Fruit fly (Drosophila melanogaster) whole organism, embryonic: ENCODE measurements around the gene CG6066.

Experiments used
- Asciz ChIP-seq: fragments of 200-800 bp; sonication (Bioruptor generic); optimal IDR thresholded peaks from 2 replicates; lab custom pipeline; 2017; ENCODE audit warnings: missing biosample characterization, mild to moderate bottlenecking, missing genetic modification characterization, missing genetic modification reagents
- CG10209 ChIP-seq: fragments of 200-800 bp; sonication (Bioruptor generic); optimal IDR thresholded peaks from 3 replicates; lab custom pipeline; 2017; ENCODE audit warnings: missing biosample characterization, mild to moderate bottlenecking, missing genetic modification characterization, missing genetic modification reagents
- CG10565 ChIP-seq: fragments of 200-800 bp; sonication (Bioruptor generic); optimal IDR thresholded peaks from 3 replicates; lab custom pipeline; 2016; ENCODE audit warnings: missing biosample characterization, mild to moderate bottlenecking, missing genetic modification characterization
- CG11695 ChIP-seq: fragments of 200-800 bp; sonication (Bioruptor generic); IDR thresholded peaks from 3 replicates; pipeline ENCODE4 v1.3.6; 2022; ENCODE audit warnings: missing biosample characterization, missing genetic modification characterization
- CG11696 ChIP-seq: fragments of 200-800 bp; sonication (Bioruptor generic); IDR thresholded peaks from 2 replicates; pipeline ENCODE4 v1.3.6; 2022; ENCODE audit warnings: missing biosample characterization, missing genetic modification characterization
- CG12104 ChIP-seq: fragments of 200-800 bp; sonication (Bioruptor generic); optimal IDR thresholded peaks from 3 replicates; lab custom pipeline; 2016; ENCODE audit warnings: missing biosample characterization, missing genetic modification characterization
- CG12299 ChIP-seq: fragments of 200-800 bp; sonication (Bioruptor generic); optimal IDR thresholded peaks from 2 replicates; lab custom pipeline; 2018; ENCODE audit warnings: missing biosample characterization, mild to moderate bottlenecking, missing genetic modification characterization
- CG18619 ChIP-seq: fragments of 200-800 bp; sonication (Bioruptor generic); optimal IDR thresholded peaks from 3 replicates; lab custom pipeline; 2017; ENCODE audit warnings: missing biosample characterization, mild to moderate bottlenecking, missing genetic modification characterization
- CG30403 ChIP-seq: fragments of 200-800 bp; sonication (Bioruptor generic); optimal IDR thresholded peaks from 3 replicates; lab custom pipeline; 2016; ENCODE audit warnings: missing biosample characterization, missing genetic modification characterization
- CG3838 ChIP-seq: fragments of 200-800 bp; sonication (Bioruptor generic); optimal IDR thresholded peaks from 3 replicates; lab custom pipeline; 2016; ENCODE audit warnings: missing biosample characterization, missing genetic modification characterization
- CG4282 ChIP-seq: fragments of 200-800 bp; sonication (Bioruptor generic); optimal IDR thresholded peaks from 2 replicates; lab custom pipeline; 2016; ENCODE audit warnings: missing biosample characterization, missing genetic modification characterization
- CG4360 ChIP-seq: fragments of 200-800 bp; sonication (Bioruptor generic); IDR thresholded peaks from 2 replicates; pipeline ENCODE4 v1.3.6; 2022; ENCODE audit warnings: missing biosample characterization, missing genetic modification characterization
- CG4730 ChIP-seq: fragments of 200-800 bp; sonication (Bioruptor generic); IDR thresholded peaks from 2 replicates; pipeline ENCODE4 v1.3.6; 2022; ENCODE audit warnings: missing biosample characterization, missing genetic modification characterization
- CG5245 ChIP-seq: fragments of 200-800 bp; sonication (Bioruptor generic); optimal IDR thresholded peaks from 3 replicates; lab custom pipeline; 2016; ENCODE audit warnings: missing biosample characterization, missing genetic modification characterization
- CG6765 ChIP-seq: fragments of 200-800 bp; sonication (Bioruptor generic); optimal IDR thresholded peaks from 3 replicates; lab custom pipeline; 2017; ENCODE audit warnings: missing biosample characterization, mild to moderate bottlenecking, missing genetic modification characterization
- Doc2 ChIP-seq: fragments of 200-800 bp; sonication (Bioruptor generic); IDR thresholded peaks from 2 replicates; pipeline ENCODE4 v1.3.6; 2022; ENCODE audit warnings: missing biosample characterization, missing genetic modification characterization
- Ets97D ChIP-seq: fragments of 200-800 bp; sonication (Bioruptor generic); optimal IDR thresholded peaks from 3 replicates; lab custom pipeline; 2016; ENCODE audit warnings: missing biosample characterization, missing genetic modification characterization
- H2.0 ChIP-seq: fragments of 200-800 bp; sonication (Bioruptor generic); IDR thresholded peaks from 2 replicates; pipeline ENCODE4 v1.3.6; 2022; ENCODE audit warnings: missing biosample characterization, missing genetic modification characterization
- Hand ChIP-seq: fragments of 200-800 bp; sonication (Bioruptor generic); optimal IDR thresholded peaks from 2 replicates; lab custom pipeline; 2017; ENCODE audit warnings: mild to moderate bottlenecking, missing biosample characterization, missing genetic modification reagents, missing genetic modification characterization
- Hmx ChIP-seq: fragments of 200-800 bp; sonication (Bioruptor generic); optimal IDR thresholded peaks from 2 replicates; lab custom pipeline; 2016; ENCODE audit warnings: missing biosample characterization, missing genetic modification characterization
- Hr39 ChIP-seq: fragments of >200 bp; optimal IDR thresholded peaks from 2 replicates; lab custom pipeline; 2017
- Hr78 ChIP-seq, 2 experiments: fragments of 200-800 bp in 1 of 2; fragments of >200 bp in 1 of 2; sonication (Bioruptor generic) in 1 of 2; optimal IDR thresholded peaks; 2 replicates each; lab custom pipeline; 2017 to 2019; ENCODE audit warnings: missing biosample characterization in 2 of 2, missing genetic modification characterization in 2 of 2, mild to moderate bottlenecking in 1 of 2, moderate library complexity in 1 of 2
- MESR4 ChIP-seq: fragments of 200-800 bp; sonication (Bioruptor generic); optimal IDR thresholded peaks from 2 replicates; lab custom pipeline; 2018; ENCODE audit warnings: missing biosample characterization, mild to moderate bottlenecking, missing genetic modification characterization, moderate library complexity
- Nf-YC ChIP-seq: fragments of 200-800 bp; optimal IDR thresholded peaks from 3 replicates; lab custom pipeline; 2019; ENCODE audit warnings: missing biosample characterization, mild to moderate bottlenecking, missing genetic modification characterization, moderate library complexity
- Poxn ChIP-seq: fragments of 200-800 bp; sonication (Bioruptor generic); IDR thresholded peaks from 2 replicates; pipeline ENCODE4 v1.3.6; 2022; ENCODE audit warnings: missing biosample characterization, missing genetic modification characterization
- Side ChIP-seq: fragments of 200-800 bp; sonication (Bioruptor generic); optimal IDR thresholded peaks from 2 replicates; lab custom pipeline; 2016; ENCODE audit warnings: missing biosample characterization, missing genetic modification characterization
- Sox102F ChIP-seq: fragments of 200-800 bp; sonication (Bioruptor generic); optimal IDR thresholded peaks from 2 replicates; lab custom pipeline; 2018; ENCODE audit warnings: missing biosample characterization, mild to moderate bottlenecking, missing genetic modification characterization, moderate library complexity
- amos ChIP-seq: fragments of 200-800 bp; sonication (Bioruptor generic); IDR thresholded peaks from 2 replicates; pipeline ENCODE4 v1.3.6; 2022; ENCODE audit warnings: missing biosample characterization, missing genetic modification characterization; ENCODE audit not compliant: partially characterized antibody
- ap ChIP-seq: fragments of 200-800 bp; sonication (Bioruptor generic); IDR thresholded peaks from 2 replicates; pipeline ENCODE4 v1.3.6; 2022; ENCODE audit warnings: missing biosample characterization, missing genetic modification characterization
- chn ChIP-seq: fragments of 200-800 bp; sonication (Bioruptor generic); optimal IDR thresholded peaks from 2 replicates; lab custom pipeline; 2016; ENCODE audit warnings: missing biosample characterization, missing genetic modification characterization
- dmrt11E ChIP-seq: fragments of 200-800 bp; sonication (Bioruptor generic); optimal IDR thresholded peaks from 3 replicates; lab custom pipeline; 2018; ENCODE audit warnings: missing biosample characterization, mild to moderate bottlenecking, missing genetic modification characterization, moderate library complexity
- ems ChIP-seq: fragments of 200-800 bp; sonication (Bioruptor generic); optimal IDR thresholded peaks from 3 replicates; lab custom pipeline; 2016; ENCODE audit warnings: missing biosample characterization, missing genetic modification characterization
- en ChIP-seq: fragments of 200-800 bp; sonication (Bioruptor generic); optimal IDR thresholded peaks from 2 replicates; lab custom pipeline; 2016; ENCODE audit warnings: missing biosample characterization, missing genetic modification characterization
- hkb ChIP-seq, 2 experiments: fragments of 200-800 bp in 1 of 2; fragments of >200 bp in 1 of 2; sonication (Bioruptor generic) in 1 of 2; IDR thresholded peaks in 1 of 2; optimal IDR thresholded peaks in 1 of 2; 2 replicates each; pipeline versions ENCODE4 v1.3.6 to Lab custom; 2017 to 2022; ENCODE audit warnings: missing biosample characterization in 1 of 2, missing genetic modification characterization in 1 of 2
- kah ChIP-seq: fragments of 200-800 bp; sonication (Bioruptor generic); optimal IDR thresholded peaks from 2 replicates; lab custom pipeline; 2018; ENCODE audit warnings: missing biosample characterization, mild to moderate bottlenecking, missing genetic modification characterization
- lola ChIP-seq, 3 experiments: fragments of >200 bp in 2 of 3; fragments of 200-800 bp in 1 of 3; sonication (Bioruptor generic) in 1 of 3; optimal IDR thresholded peaks; 2 replicates each; lab custom pipeline; 2017 to 2019; ENCODE audit warnings: missing biosample characterization in 3 of 3, missing genetic modification characterization in 3 of 3, mild to moderate bottlenecking in 1 of 3, moderate library complexity in 1 of 3
- maf-S ChIP-seq: fragments of 200-800 bp; sonication (Bioruptor generic); optimal IDR thresholded peaks from 2 replicates; lab custom pipeline; 2016; ENCODE audit warnings: missing biosample characterization, missing genetic modification characterization
- pzg ChIP-seq: fragments of 200-800 bp; sonication (Bioruptor generic); optimal IDR thresholded peaks from 3 replicates; lab custom pipeline; 2018; ENCODE audit warnings: missing biosample characterization, mild to moderate bottlenecking, missing genetic modification characterization, moderate library complexity
- ranshi ChIP-seq: fragments of 200-800 bp; sonication (Bioruptor generic); IDR thresholded peaks from 2 replicates; pipeline ENCODE4 v1.3.6; 2022; ENCODE audit warnings: missing biosample characterization, missing genetic modification characterization
- schlank ChIP-seq: fragments of 200-800 bp; sonication (Bioruptor generic); optimal IDR thresholded peaks from 2 replicates; lab custom pipeline; 2018; ENCODE audit warnings: missing biosample characterization, mild to moderate bottlenecking, missing genetic modification characterization
- sima ChIP-seq: fragments of 200-800 bp; sonication (Bioruptor generic); optimal IDR thresholded peaks from 2 replicates; lab custom pipeline; 2016; ENCODE audit warnings: missing biosample characterization, missing genetic modification characterization
- sisA ChIP-seq: fragments of 200-800 bp; sonication (Bioruptor generic); IDR thresholded peaks from 2 replicates; pipeline ENCODE4 v1.3.6; 2022; ENCODE audit warnings: missing biosample characterization, missing genetic modification characterization
- so ChIP-seq: fragments of 200-800 bp; sonication (Bioruptor generic); IDR thresholded peaks from 3 replicates; pipeline ENCODE4 v1.3.6; 2022; ENCODE audit warnings: missing biosample characterization, missing genetic modification characterization
- sob ChIP-seq: fragments of 200-800 bp; sonication (Bioruptor generic); IDR thresholded peaks from 2 replicates; pipeline ENCODE4 v1.3.6; 2022; ENCODE audit warnings: missing biosample characterization, missing genetic modification characterization
- tio ChIP-seq: fragments of 200-800 bp; sonication (Bioruptor generic); optimal IDR thresholded peaks from 2 replicates; lab custom pipeline; 2017; ENCODE audit warnings: missing biosample characterization, missing genetic modification characterization, inconsistent platforms
- unc-4 ChIP-seq: fragments of 200-800 bp; sonication (Bioruptor generic); IDR thresholded peaks from 2 replicates; pipeline ENCODE4 v1.3.6; 2022; ENCODE audit warnings: missing biosample characterization, missing genetic modification characterization; ENCODE audit not compliant: partially characterized antibody
- vvl ChIP-seq: fragments of 200-800 bp; sonication (Bioruptor generic); IDR thresholded peaks from 2 replicates; pipeline ENCODE4 v1.3.6; 2022; ENCODE audit warnings: missing biosample characterization, missing genetic modification characterization
- wek ChIP-seq: fragments of 200-800 bp; sonication (Bioruptor generic); optimal IDR thresholded peaks from 3 replicates; lab custom pipeline; 2018; ENCODE audit warnings: missing biosample characterization, mild to moderate bottlenecking, missing genetic modification characterization, moderate library complexity

The CG6066 gene

dm6 chr3R:27111784-27112602, 4.5 kb downstream of the CG6066 start, which contains the start of the genes gb and CG5815 (continued):
- TF ChIP-seq sob (GFP tag; lab: Robert Waterston, UW) (peak; percentile 84), ranshi (GFP tag; lab: Robert Waterston, UW) (peak; percentile 89), Hmx (GFP tag; lab: Kevin White, UChicago) (peak; percentile 76), CG4282 (peak; percentile 32), schlank (tag; lab: Kevin White, UChicago) (peak; percentile 72), sisA (GFP tag; lab: Robert Waterston, UW) (peak; percentile 88), Doc2 (GFP tag; lab: Robert Waterston, UW) (no peak), CG10209 (GFP tag; lab: Kevin White, UChicago) (peak; percentile 89), CG3838 (peak; percentile 77), Sox102F (peak; percentile 92), Asciz (peak; percentile 70), tio (GFP tag; lab: Kevin White, UChicago) (peak; percentile 88), chn (GFP tag; lab: Kevin White, UChicago) (peak; percentile 93), CG4360 (GFP tag; lab: Robert Waterston, UW) (peak; percentile 49; the same call in 1 of the 2 replicates), CG12299 (tag; lab: Kevin White, UChicago) (peak; percentile 88), Hr78 (GFP tag; optimal IDR thresholded peaks at IDR 0.05; lab: Kevin White, UChicago) (peak in 1 of 2 experiments; percentile 54), unc-4 (peak; percentile 95), Hand (GFP tag; lab: Kevin White, UChicago) (peak; percentile 65), lola (GFP tag; optimal IDR thresholded peaks at IDR 0.05; lab: Kevin White, UChicago) (peak in 1 of 3 experiments; percentile 84), ems (GFP tag; lab: Kevin White, UChicago) (peak; percentile 87), so (peak; percentile 79; the same call in 2 of the 3 replicates), CG18619 (GFP tag; lab: Kevin White, UChicago) (peak; percentile 93), wek (GFP tag; lab: Kevin White, UChicago) (no peak), H2.0 (peak; percentile 89), vvl (peak; percentile 93), hkb (optimal IDR thresholded peaks at IDR 0.05; lab: Kevin White, UChicago) (peak; percentile 71), hkb (GFP tag; IDR thresholded peaks at IDR 0.05; lab: Robert Waterston, UW) (peak; percentile 92), Nf-YC (peak; percentile 82), CG5245 (GFP tag; lab: Kevin White, UChicago) (peak; percentile 86), Ets97D (GFP tag; lab: Kevin White, UChicago) (peak; percentile 78), CG4730 (peak; percentile 82), CG11696 (GFP tag; lab: Robert Waterston, UW) (peak; percentile 77), CG10565 (GFP tag; lab: Kevin White, UChicago) (peak; percentile 32), CG11695 (GFP tag; lab: Robert Waterston, UW) (peak; percentile 90), CG6765 (peak; percentile 75), amos (GFP tag; lab: Robert Waterston, UW) (peak; percentile 86), Poxn (GFP tag; lab: Robert Waterston, UW) (peak; percentile 77), MESR4 (peak; percentile 41), Hr39 (lab: Kevin White, UChicago) (no peak), pzg (peak; percentile 60), dmrt11E (tag; lab: Kevin White, UChicago) (peak; percentile 87), CG12104 (GFP tag; lab: Kevin White, UChicago) (peak; percentile 85), Side (GFP tag; lab: Kevin White, UChicago) (peak; percentile 50), sima (GFP tag; lab: Kevin White, UChicago) (no peak), maf-S (GFP tag; lab: Kevin White, UChicago) (peak; percentile 66), CG30403 (GFP tag; lab: Kevin White, UChicago) (peak; percentile 94), ap (GFP tag; lab: Robert Waterston, UW) (peak; percentile 81), kah (GFP tag; lab: Kevin White, UChicago) (peak; percentile 57), en (GFP tag; lab: Kevin White, UChicago) (peak; percentile 51)
